Worm (Caenorhabditis elegans) whole organism, L4 larva: ENCODE results near the gene Y44A6D.7.

Experiments
- Y105C5A.15 ChIP-seq: fragments of 200-800 bp; sonication (Bioruptor generic); IDR thresholded peaks from 2 replicates; pipeline ENCODE4 v1.3.6; 2022; ENCODE audit warnings: missing genetic modification characterization, missing compliant biosample characterization
- aha-1 ChIP-seq: fragments of 150-350 bp; peaks from one replicate; lab custom pipeline; 2014; ENCODE audit warnings: missing biosample characterization, missing genetic modification characterization
- lin-15B ChIP-seq: fragments of 150-350 bp; sonication (generic microtip); optimal IDR thresholded peaks from 3 replicates; lab custom pipeline; 2014; ENCODE audit warnings: missing biosample characterization, missing genetic modification characterization
- nhr-102 ChIP-seq: sonication (generic microtip); optimal IDR thresholded peaks from 2 replicates; lab custom pipeline; 2016; ENCODE audit warnings: mild to moderate bottlenecking, missing genetic modification characterization, moderate library complexity, missing compliant biosample characterization
- pqm-1 ChIP-seq: sonication (generic microtip); optimal IDR thresholded peaks from 2 replicates; lab custom pipeline; 2017; ENCODE audit warnings: missing biosample characterization, missing genetic modification characterization
- unc-39 ChIP-seq: sonication (generic microtip); optimal IDR thresholded peaks from 2 replicates; lab custom pipeline; 2017; ENCODE audit warnings: missing biosample characterization, missing genetic modification characterization
- vab-7 ChIP-seq: fragments of 200-800 bp; sonication (Bioruptor generic); IDR thresholded peaks from 2 replicates; pipeline ENCODE4 v1.3.6; 2022; ENCODE audit warnings: missing genetic modification reagents, missing genetic modification characterization, missing compliant biosample characterization
- ztf-11 ChIP-seq: fragments of 150-350 bp; optimal IDR thresholded peaks from 2 replicates; lab custom pipeline; 2014; ENCODE audit warnings: missing biosample characterization, missing genetic modification characterization

- TF ChIP-seq vab-7 (GFP tag; lab: Robert Waterston, UW) = no peak
- no peak for TF ChIP-seq Y105C5A.15
- no peak for TF ChIP-seq lin-15B (tag; lab: Kevin White, UChicago)
- TF ChIP-seq nhr-102 (tag; lab: Kevin White, UChicago) = no peak
- TF ChIP-seq unc-39 (tag; lab: Kevin White, UChicago) = no peak
- TF ChIP-seq pqm-1 (tag; lab: Kevin White, UChicago) = no peak
- TF ChIP-seq aha-1 = no peak
- no peak for TF ChIP-seq ztf-11 (tag; lab: Kevin White, UChicago)
Measured at ce11 chrV:20813646-20814045, 878 bp upstream of the Y44A6D.7 start.
